Worm (Caenorhabditis elegans) whole organism, L3 larva: ENCODE measurements around the gene Y19D2B.2.
"Not testable (repeated sequence)": the region's sequence is repeated elsewhere in the genome, so short reads cannot be mapped to it uniquely, and the experiment has no call there.

Source experiments
- ZK546.5 ChIP-seq: sonication (generic microtip); optimal IDR thresholded peaks from 2 replicates; lab custom pipeline; 2017; ENCODE audit warnings: missing biosample characterization, missing genetic modification characterization
- ama-1 ChIP-seq: fragments of 150-350 bp; optimal IDR thresholded peaks from 2 replicates; lab custom pipeline; 2018
- ceh-82 ChIP-seq: fragments of 150-350 bp; optimal IDR thresholded peaks from 2 replicates; lab custom pipeline; 2014; ENCODE audit warnings: missing biosample characterization, missing genetic modification characterization
- egl-5 ChIP-seq: fragments of 150-350 bp; optimal IDR thresholded peaks from 2 replicates; lab custom pipeline; 2017; ENCODE audit warnings: missing biosample characterization, missing genetic modification reagents, missing genetic modification characterization, inconsistent platforms
- jun-1 ChIP-seq: fragments of 150-350 bp; optimal IDR thresholded peaks from 2 replicates; lab custom pipeline; 2014; ENCODE audit warnings: missing biosample characterization, missing genetic modification reagents, missing genetic modification characterization
- nhr-25 ChIP-seq: sonication (generic microtip); optimal IDR thresholded peaks from 2 replicates; lab custom pipeline; 2017; ENCODE audit warnings: missing biosample characterization, missing genetic modification characterization
- pha-4 ChIP-seq: fragments of 150-350 bp; optimal IDR thresholded peaks from 2 replicates; lab custom pipeline; 2014; ENCODE audit warnings: missing biosample characterization, missing genetic modification reagents, missing genetic modification characterization
- unc-39 ChIP-seq: sonication (generic microtip); optimal IDR thresholded peaks from 4 replicates; lab custom pipeline; 2017; ENCODE audit warnings: missing biosample characterization, missing genetic modification characterization
- zag-1 ChIP-seq: fragments of 150-350 bp; optimal IDR thresholded peaks from 2 replicates; lab custom pipeline; 2014; ENCODE audit warnings: missing biosample characterization, missing genetic modification characterization
- ztf-11 ChIP-seq: fragments of 150-350 bp; optimal IDR thresholded peaks from 2 replicates; lab custom pipeline; 2014; ENCODE audit warnings: missing biosample characterization, missing genetic modification characterization

ce11 chrII:10922874-10923273 lies 1.2 kb upstream of the Y19D2B.2 start, which contains the start of gene Y19D2B.1:
- not testable (repeated sequence) for TF ChIP-seq ztf-11; nhr-25 (tag; lab: Kevin White, UChicago); pha-4 (tag; lab: Kevin White, UChicago); egl-5; ZK546.5 (tag; lab: Kevin White, UChicago); zag-1; ama-1 (lab: Kevin White, UChicago); jun-1; unc-39 (tag; lab: Kevin White, UChicago); ceh-82
